Worm (Caenorhabditis elegans): ENCODE results near the gene srh-38.

DNA sequence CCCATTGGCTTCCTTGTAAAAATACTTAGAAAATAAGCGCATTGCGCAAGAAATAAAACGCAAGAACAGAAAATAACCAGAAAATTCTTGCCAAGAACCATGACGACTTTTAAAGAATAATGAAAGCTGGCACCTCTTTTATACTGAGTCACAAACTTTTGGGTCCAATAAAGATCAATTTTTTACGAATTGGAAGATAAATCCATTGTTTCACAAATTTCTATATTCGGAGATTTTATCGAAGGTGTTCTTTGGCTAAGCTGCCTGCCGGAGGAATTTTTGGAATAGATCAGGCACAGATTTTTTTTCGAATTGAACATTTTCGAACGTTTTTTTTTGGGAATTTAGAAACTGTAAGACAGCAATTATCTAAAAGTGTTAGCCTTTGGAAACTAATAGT is 9.6 kb downstream of the srh-38 start, which contains the start of gene C31B8.9:
- TF ChIP-seq ama-1 (optimal IDR thresholded peaks at IDR 0.05), result no peak
- TF ChIP-seq ama-1 (GFP tag; optimal IDR thresholded peaks at IDR 0.05), result no peak
- no peak for TF ChIP-seq nhr-90 (tag; optimal IDR thresholded peaks at IDR 0.05)
- no peak for TF ChIP-seq dpl-1 (GFP tag; optimal IDR thresholded peaks at IDR 0.05)
